Worm (Caenorhabditis elegans) whole organism, L2 larva: ENCODE measurements around the gene C05A2.4.

Experiments used
- ama-1 ChIP-seq: fragments of 150-350 bp; optimal IDR thresholded peaks from 2 replicates; lab custom pipeline; 2018; ENCODE audit warnings: inconsistent platforms
- blmp-1 ChIP-seq: sonication (generic microtip); optimal IDR thresholded peaks from 2 replicates; lab custom pipeline; 2017; ENCODE audit warnings: missing genetic modification characterization, mild to moderate bottlenecking, missing compliant biosample characterization, antibody characterized with exemption, moderate library complexity; ENCODE audit not compliant: insufficient read depth
- elt-1 ChIP-seq: fragments of 150-350 bp; optimal IDR thresholded peaks from 2 replicates; lab custom pipeline; 2014; ENCODE audit warnings: missing biosample characterization, missing genetic modification characterization
- fos-1 ChIP-seq: fragments of 150-350 bp; optimal IDR thresholded peaks from 2 replicates; lab custom pipeline; 2014; ENCODE audit warnings: missing biosample characterization, missing genetic modification characterization
- lin-11 ChIP-seq: fragments of 150-350 bp; sonication (generic microtip); optimal IDR thresholded peaks from 2 replicates; lab custom pipeline; 2014; ENCODE audit warnings: missing biosample characterization, missing genetic modification characterization, inconsistent platforms, mixed read lengths
- mab-5 ChIP-seq: fragments of 150-350 bp; optimal IDR thresholded peaks from 2 replicates; lab custom pipeline; 2014; ENCODE audit warnings: missing biosample characterization, missing genetic modification characterization
- mdl-1 ChIP-seq, 2 experiments: fragments of 150-350 bp in 1 of 2; sonication (generic microtip) in 1 of 2; optimal IDR thresholded peaks; 2 replicates each; lab custom pipeline; 2017; ENCODE audit warnings: missing biosample characterization in 2 of 2, missing genetic modification characterization in 2 of 2
- nhr-12 ChIP-seq: fragments of 150-350 bp; optimal IDR thresholded peaks from 2 replicates; lab custom pipeline; 2014; ENCODE audit warnings: missing biosample characterization, missing genetic modification characterization
- nhr-129 ChIP-seq: fragments of 150-350 bp; optimal IDR thresholded peaks from 2 replicates; lab custom pipeline; 2014; ENCODE audit warnings: missing biosample characterization, missing genetic modification characterization
- nhr-237 ChIP-seq: fragments of 150-350 bp; optimal IDR thresholded peaks from 2 replicates; lab custom pipeline; 2014; ENCODE audit warnings: missing biosample characterization, missing genetic modification characterization
- nhr-25 ChIP-seq: fragments of 150-350 bp; sonication (generic microtip); optimal IDR thresholded peaks from 3 replicates; lab custom pipeline; 2014; ENCODE audit warnings: missing biosample characterization, missing genetic modification characterization
- sma-9 ChIP-seq, 2 experiments: fragments of 150-350 bp in 1 of 2; sonication (generic microtip) in 1 of 2; optimal IDR thresholded peaks; 2 replicates each; lab custom pipeline; 2014 to 2016; ENCODE audit warnings: missing genetic modification characterization in 2 of 2, mild to moderate bottlenecking in 1 of 2, missing biosample characterization in 1 of 2, missing compliant biosample characterization in 1 of 2, missing genetic modification reagents in 1 of 2, moderate library complexity in 1 of 2
- unc-39 ChIP-seq: fragments of 150-350 bp; optimal IDR thresholded peaks from 2 replicates; lab custom pipeline; 2014; ENCODE audit warnings: missing biosample characterization, missing genetic modification characterization
- unc-62 ChIP-seq: fragments of 150-350 bp; optimal IDR thresholded peaks from 2 replicates; lab custom pipeline; 2014; ENCODE audit warnings: missing biosample characterization, missing genetic modification reagents, missing genetic modification characterization

DNA sequence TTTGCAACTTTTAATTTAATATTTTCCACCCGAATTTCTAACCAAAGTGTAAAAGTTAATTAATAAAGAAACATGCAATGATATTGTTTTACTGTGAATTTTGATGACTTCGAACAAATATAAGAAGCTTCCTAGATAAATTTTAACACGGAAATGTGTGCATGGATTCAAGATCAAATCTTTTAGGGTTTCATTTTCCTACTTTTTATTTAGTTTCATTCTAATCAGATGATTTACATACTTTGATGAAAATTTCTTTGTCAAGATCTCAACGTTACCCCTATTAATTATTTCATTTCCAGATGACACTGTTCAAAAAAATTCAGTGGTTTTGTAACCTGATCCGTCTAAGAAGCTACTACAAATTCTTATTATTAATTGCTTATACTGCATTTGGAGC, 28.0 kb upstream of the C05A2.4 start, which contains the start of gene twk-12:
- TF ChIP-seq sma-9 (GFP tag; optimal IDR thresholded peaks at IDR 0.05; lab: Kevin White, UChicago), result no peak
- TF ChIP-seq sma-9 (tag; optimal IDR thresholded peaks at IDR 0.05; lab: Kevin White, UChicago), result no peak
- no peak for TF ChIP-seq nhr-129 (tag; lab: Kevin White, UChicago)
- no peak for TF ChIP-seq lin-11 (tag; lab: Kevin White, UChicago)
- TF ChIP-seq unc-62 (GFP tag; lab: Kevin White, UChicago), result no peak
- no peak for TF ChIP-seq nhr-12
- no peak for TF ChIP-seq fos-1 (tag; lab: Kevin White, UChicago)
- no peak for TF ChIP-seq mdl-1 (tag; optimal IDR thresholded peaks at IDR 0.05; lab: Kevin White, UChicago)
- TF ChIP-seq ama-1 (lab: Kevin White, UChicago), result no peak
- TF ChIP-seq blmp-1 (tag; lab: Kevin White, UChicago), result no peak
- no peak for TF ChIP-seq unc-39 (tag; lab: Kevin White, UChicago)
- no peak for TF ChIP-seq nhr-25
- TF ChIP-seq mab-5 (tag; lab: Kevin White, UChicago), result no peak
- TF ChIP-seq elt-1 (tag; lab: Kevin White, UChicago), result no peak
- no peak for TF ChIP-seq nhr-237 (tag; lab: Kevin White, UChicago)
